Worm (Caenorhabditis elegans): ENCODE data around the gene F36H5.4.

DNA sequence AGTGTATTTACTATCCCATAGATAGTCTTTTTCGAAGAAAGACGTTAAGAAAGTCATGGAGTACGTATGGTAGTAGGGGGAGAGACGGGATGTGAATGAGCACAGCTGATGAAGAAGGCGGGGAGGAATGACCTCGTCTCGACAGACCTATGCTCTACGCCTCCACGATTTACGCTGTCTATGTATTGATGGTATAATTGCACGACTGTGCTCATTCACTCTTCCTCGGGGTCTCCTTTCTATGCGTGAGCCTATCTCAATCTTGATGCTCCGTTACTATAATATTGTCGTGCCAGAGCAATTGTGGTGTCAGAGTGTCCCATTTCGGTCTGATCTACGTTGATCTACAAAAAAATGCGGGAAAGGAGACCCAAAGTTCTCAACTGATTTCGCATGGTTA, 24.5 kb downstream of the F36H5.4 start, which contains the start of gene C08F1.10:
- TF ChIP-seq hmg-1.1 (GFP tag; IDR thresholded peaks at IDR 0.05) (no peak), fkh-10 (GFP tag; optimal IDR thresholded peaks at IDR 0.05) (no peak), nhr-25 (tag; optimal IDR thresholded peaks at IDR 0.05; ENCODE audit: borderline replicate concordance, insufficient read depth) (no peak), unc-62 (GFP tag; optimal IDR thresholded peaks at IDR 0.05 in 1 of 2) (no peak), unc-62 (tag; optimal IDR thresholded peaks at IDR 0.05) (no peak), nhr-11 (tag; optimal IDR thresholded peaks at IDR 0.05) (no peak), mdt-29 (GFP tag; IDR thresholded peaks at IDR 0.05) (no peak), madf-9 (GFP tag; conservative IDR thresholded peaks at IDR 0.05) (no peak), zfp-3 (GFP tag; conservative IDR thresholded peaks at IDR 0.05) (no peak), zfp-2 (tag; optimal IDR thresholded peaks at IDR 0.05) (no peak), zag-1 (tag; optimal IDR thresholded peaks at IDR 0.05) (no peak)

All from whole organism, L4 larva.